In genomic region chr3R:8122198-8122970, dm6 we compare ENCODE assay signal across 1 fruit fly cellular context.
TF ChIP-seq lines count a peak whose summit lies in the region.

Gene CG7878, plus strand, starts transcription at chr3R:8122725.

TF ChIP-seq in whole organism, embryonic, 481 proteins besides CTCF, POLR2A, EP300 and RAD21 (continued from another document and continues in another):
- TF ChIP-seq CG5953 (GFP tag; IDR thresholded peaks at IDR 0.05; lab: Robert Waterston, UW) (no peak), nom (GFP tag; optimal IDR thresholded peaks at IDR 0.05; lab: Kevin White, UChicago) (peak; percentile 2), CG10543 (GFP tag; optimal IDR thresholded peaks at IDR 0.05; lab: Kevin White, UChicago) (peak; percentile 64), CG18764 (GFP tag; optimal IDR thresholded peaks at IDR 0.05; lab: Kevin White, UChicago) (no peak), nerfin-1 (tag; optimal IDR thresholded peaks at IDR 0.05; lab: Kevin White, UChicago) (no peak), fd96Cb (tag; optimal IDR thresholded peaks at IDR 0.05; lab: Kevin White, UChicago) (peak; percentile 9), D19A (tag; optimal IDR thresholded peaks at IDR 0.05; lab: Kevin White, UChicago) (peak; percentile 55), cwo (GFP tag; optimal IDR thresholded peaks at IDR 0.05; lab: Kevin White, UChicago) (no peak), h (optimal IDR thresholded peaks at IDR 0.05; lab: Kevin White, UChicago) (no peak), Six4 (GFP tag; optimal IDR thresholded peaks at IDR 0.05; lab: Kevin White, UChicago) (peak; percentile 29), CG6765 (GFP tag; optimal IDR thresholded peaks at IDR 0.05; lab: Kevin White, UChicago) (no peak), zen (tag; optimal IDR thresholded peaks at IDR 0.05; lab: Kevin White, UChicago) (no peak), CG10959 (GFP tag; IDR thresholded peaks at IDR 0.05; lab: Robert Waterston, UW) (no peak), BtbVII (GFP tag; optimal IDR thresholded peaks at IDR 0.05; lab: Kevin White, UChicago) (no peak), Dip3 (GFP tag; optimal IDR thresholded peaks at IDR 0.05; lab: Kevin White, UChicago) (peak; percentile 73), D19B (GFP tag; optimal IDR thresholded peaks at IDR 0.05; lab: Kevin White, UChicago) (peak; percentile 11), nau (GFP tag; optimal IDR thresholded peaks at IDR 0.05; lab: Kevin White, UChicago) (no peak), Nf-YA (GFP tag; IDR thresholded peaks at IDR 0.05; lab: Robert Waterston, UW) (no peak), CG12744 (GFP tag; optimal IDR thresholded peaks at IDR 0.05; lab: Kevin White, UChicago) (peak; percentile 2), repo (GFP tag; optimal IDR thresholded peaks at IDR 0.05; lab: Kevin White, UChicago) (peak; percentile 37), scrt (GFP tag; optimal IDR thresholded peaks at IDR 0.05; lab: Kevin White, UChicago) (peak; percentile 52), sr (GFP tag; IDR thresholded peaks at IDR 0.05; lab: Robert Waterston, UW) (no peak), lov (optimal IDR thresholded peaks at IDR 0.05; lab: Kevin White, UChicago) (no peak), lov (GFP tag; IDR thresholded peaks at IDR 0.05; lab: Robert Waterston, UW) (no peak), bbx (GFP tag; IDR thresholded peaks at IDR 0.05; lab: Robert Waterston, UW; ENCODE audit: partially characterized antibody) (peak; percentile 77), gcm (GFP tag; optimal IDR thresholded peaks at IDR 0.05; lab: Kevin White, UChicago) (peak; percentile 29), sd (tag; optimal IDR thresholded peaks at IDR 0.05; lab: Kevin White, UChicago) (peak; percentile 24), toy (GFP tag; IDR thresholded peaks at IDR 0.05; lab: Robert Waterston, UW) (no peak), kni (GFP tag; optimal IDR thresholded peaks at IDR 0.05; lab: Kevin White, UChicago) (peak; percentile 40), cad (GFP tag; optimal IDR thresholded peaks at IDR 0.05; lab: Kevin White, UChicago) (no peak), abd-A (tag; optimal IDR thresholded peaks at IDR 0.05; lab: Kevin White, UChicago) (no peak), dpn (GFP tag; optimal IDR thresholded peaks at IDR 0.05; lab: Kevin White, UChicago) (peak; percentile 48 to 62), Awh (GFP tag; IDR thresholded peaks at IDR 0.05; lab: Robert Waterston, UW) (no peak), CG8765 (GFP tag; IDR thresholded peaks at IDR 0.05; lab: Robert Waterston, UW) (no peak), sc (optimal IDR thresholded peaks at IDR 0.05; lab: Kevin White, UChicago) (no peak), sc (GFP tag; optimal IDR thresholded peaks at IDR 0.05; lab: Kevin White, UChicago) (no peak), ranshi (GFP tag; IDR thresholded peaks at IDR 0.05; lab: Robert Waterston, UW) (peak; percentile 3; the same call in 1 of the 2 replicates), vnd (GFP tag; IDR thresholded peaks at IDR 0.05; lab: Robert Waterston, UW; ENCODE audit: partially characterized antibody) (peak; percentile 71), YL-1 (GFP tag; optimal IDR thresholded peaks at IDR 0.05; lab: Kevin White, UChicago) (peak; percentile 65), Mad (GFP tag; optimal IDR thresholded peaks at IDR 0.05; lab: Kevin White, UChicago) (peak; percentile 8), slp2 (GFP tag; optimal IDR thresholded peaks at IDR 0.05; lab: Kevin White, UChicago) (peak; percentile 29), Hmr (GFP tag; optimal IDR thresholded peaks at IDR 0.05; lab: Kevin White, UChicago) (peak; percentile 62), CG6854 (GFP tag; optimal IDR thresholded peaks at IDR 0.05; lab: Kevin White, UChicago) (no peak), sima (GFP tag; optimal IDR thresholded peaks at IDR 0.05; lab: Kevin White, UChicago) (no peak), CG3995 (GFP tag; optimal IDR thresholded peaks at IDR 0.05; lab: Kevin White, UChicago) (peak; percentile 96), lbe (GFP tag; optimal IDR thresholded peaks at IDR 0.05; lab: Kevin White, UChicago) (peak; percentile 22), Pdp1 (GFP tag; optimal IDR thresholded peaks at IDR 0.05; lab: Kevin White, UChicago) (peak; percentile 59 to 68), org-1 (GFP tag; optimal IDR thresholded peaks at IDR 0.05; lab: Kevin White, UChicago) (no peak), CG17361 (GFP tag; IDR thresholded peaks at IDR 0.05; lab: Robert Waterston, UW) (peak; percentile 69; the same call in 2 of the 3 replicates), Max (GFP tag; optimal IDR thresholded peaks at IDR 0.05; lab: Kevin White, UChicago) (peak; percentile 73), C15 (GFP tag; IDR thresholded peaks at IDR 0.05; lab: Robert Waterston, UW) (no peak), CG14014 (GFP tag; IDR thresholded peaks at IDR 0.05; lab: Robert Waterston, UW) (peak; percentile 24; the same call in 1 of the 2 replicates), al (GFP tag; IDR thresholded peaks at IDR 0.05; lab: Robert Waterston, UW) (peak; percentile 39; the same call in 1 of the 2 replicates), pita (GFP tag; optimal IDR thresholded peaks at IDR 0.05; lab: Kevin White, UChicago) (no peak), zfh1 (GFP tag; IDR thresholded peaks at IDR 0.05; lab: Robert Waterston, UW) (no peak), Hey (tag; optimal IDR thresholded peaks at IDR 0.05; lab: Kevin White, UChicago) (no peak), Meics (GFP tag; optimal IDR thresholded peaks at IDR 0.05; lab: Kevin White, UChicago) (peak; percentile 55), CG17385 (GFP tag; optimal IDR thresholded peaks at IDR 0.05; lab: Kevin White, UChicago) (peak; percentile 44), Jarid2 (GFP tag; optimal IDR thresholded peaks at IDR 0.05; lab: Kevin White, UChicago) (no peak), D (optimal IDR thresholded peaks at IDR 0.05; lab: Kevin White, UChicago) (no peak), D (GFP tag; optimal IDR thresholded peaks at IDR 0.05; lab: Kevin White, UChicago) (no peak), E2f2 (GFP tag; IDR thresholded peaks at IDR 0.05; lab: Robert Waterston, UW) (peak; percentile 85), stc (GFP tag; IDR thresholded peaks at IDR 0.05; lab: Robert Waterston, UW) (no peak), Tbp (GFP tag; optimal IDR thresholded peaks at IDR 0.05; lab: Kevin White, UChicago) (no peak), sob (GFP tag; IDR thresholded peaks at IDR 0.05; lab: Robert Waterston, UW) (peak; percentile 71), Sry-β (GFP tag; optimal IDR thresholded peaks at IDR 0.05; lab: Kevin White, UChicago) (peak; percentile 18), CG1832 (GFP tag; optimal IDR thresholded peaks at IDR 0.05; lab: Kevin White, UChicago) (no peak), ap (GFP tag; IDR thresholded peaks at IDR 0.05; lab: Robert Waterston, UW) (no peak), dmrt11E (tag; optimal IDR thresholded peaks at IDR 0.05; lab: Kevin White, UChicago) (peak; percentile 3), ase (GFP tag; IDR thresholded peaks at IDR 0.05; lab: Robert Waterston, UW) (0 out of 3 replicates have a peak, but pooled peaks have one; percentile 32), CG15601 (tag; optimal IDR thresholded peaks at IDR 0.05; lab: Kevin White, UChicago) (peak; percentile 7), CG5180 (GFP tag; optimal IDR thresholded peaks at IDR 0.05; lab: Kevin White, UChicago) (no peak), CG8388 (GFP tag; optimal IDR thresholded peaks at IDR 0.05; lab: Kevin White, UChicago) (peak; percentile 0), CG31388 (GFP tag; optimal IDR thresholded peaks at IDR 0.05; lab: Kevin White, UChicago) (no peak), sna (GFP tag; IDR thresholded peaks at IDR 0.05; lab: Robert Waterston, UW; ENCODE audit: partially characterized antibody) (peak; percentile 67; the same call in 1 of the 2 replicates), eyg (GFP tag; optimal IDR thresholded peaks at IDR 0.05; lab: Kevin White, UChicago) (no peak), bigmax (GFP tag; optimal IDR thresholded peaks at IDR 0.05; lab: Kevin White, UChicago) (no peak), ac (GFP tag; optimal IDR thresholded peaks at IDR 0.05; lab: Kevin White, UChicago) (no peak), CG12104 (GFP tag; optimal IDR thresholded peaks at IDR 0.05; lab: Kevin White, UChicago) (peak; percentile 19), crp (GFP tag; optimal IDR thresholded peaks at IDR 0.05; lab: Kevin White, UChicago) (no peak), unc-4 (GFP tag; IDR thresholded peaks at IDR 0.05; lab: Robert Waterston, UW; ENCODE audit: partially characterized antibody) (peak; percentile 84), hbn (GFP tag; IDR thresholded peaks at IDR 0.05; lab: Robert Waterston, UW; ENCODE audit: partially characterized antibody) (peak; percentile 56), peb (GFP tag; IDR thresholded peaks at IDR 0.05; lab: Robert Waterston, UW) (no peak), Chrac-16 (GFP tag; optimal IDR thresholded peaks at IDR 0.05; lab: Kevin White, UChicago) (peak; percentile 62), btn (GFP tag; optimal IDR thresholded peaks at IDR 0.05; lab: Kevin White, UChicago) (no peak), CG15696 (tag; optimal IDR thresholded peaks at IDR 0.05; lab: Kevin White, UChicago) (peak; percentile 8), CG16813 (GFP tag; IDR thresholded peaks at IDR 0.05; lab: Robert Waterston, UW; ENCODE audit: partially characterized antibody) (peak; percentile 76), CG13287 (GFP tag; IDR thresholded peaks at IDR 0.05; lab: Robert Waterston, UW; ENCODE audit: partially characterized antibody) (peak; percentile 86), usp (GFP tag; optimal IDR thresholded peaks at IDR 0.05; lab: Kevin White, UChicago) (no peak), NFAT (GFP tag; IDR thresholded peaks at IDR 0.05; lab: Robert Waterston, UW) (peak; percentile 76), CHES-1-like (GFP tag; optimal IDR thresholded peaks at IDR 0.05; lab: Kevin White, UChicago) (peak; percentile 13), pzg (GFP tag; optimal IDR thresholded peaks at IDR 0.05; lab: Kevin White, UChicago) (peak; percentile 74), p53 (GFP tag; optimal IDR thresholded peaks at IDR 0.05; lab: Kevin White, UChicago) (no peak), CG10431 (GFP tag; optimal IDR thresholded peaks at IDR 0.05; lab: Kevin White, UChicago) (no peak), NfI (GFP tag; optimal IDR thresholded peaks at IDR 0.05; lab: Kevin White, UChicago) (peak; percentile 55), jumu (GFP tag; optimal IDR thresholded peaks at IDR 0.05; lab: Kevin White, UChicago) (peak; percentile 49), mirr (GFP tag; optimal IDR thresholded peaks at IDR 0.05; lab: Kevin White, UChicago) (peak; percentile 2), Blimp-1 (GFP tag; optimal IDR thresholded peaks at IDR 0.05; lab: Kevin White, UChicago) (peak; percentile 22), CG11723 (GFP tag; optimal IDR thresholded peaks at IDR 0.05; lab: Kevin White, UChicago) (no peak), B-H1 (GFP tag; IDR thresholded peaks at IDR 0.05; lab: Robert Waterston, UW) (no peak), Oli (tag; optimal IDR thresholded peaks at IDR 0.05; lab: Kevin White, UChicago) (no peak), CG11247 (GFP tag; IDR thresholded peaks at IDR 0.05; lab: Robert Waterston, UW) (peak; percentile 50; the same call in 1 of the 2 replicates), tio (GFP tag; optimal IDR thresholded peaks at IDR 0.05; lab: Kevin White, UChicago) (peak; percentile 20), Dp (GFP tag; optimal IDR thresholded peaks at IDR 0.05; lab: Kevin White, UChicago) (peak; percentile 80), Lpt (GFP tag; optimal IDR thresholded peaks at IDR 0.05; lab: Kevin White, UChicago) (no peak), gfzf (GFP tag; optimal IDR thresholded peaks at IDR 0.05; lab: Kevin White, UChicago) (no peak), Kr (GFP tag; optimal IDR thresholded peaks at IDR 0.05; lab: Kevin White, UChicago) (no peak), CG18619 (GFP tag; optimal IDR thresholded peaks at IDR 0.05; lab: Kevin White, UChicago) (peak; percentile 7), GATAe (GFP tag; conservative IDR thresholded peaks at IDR 0.05; lab: Robert Waterston, UW) (no peak; the same call in 1 of the 2 replicates), CG17802 (tag; optimal IDR thresholded peaks at IDR 0.05; lab: Kevin White, UChicago) (no peak), Trl (optimal IDR thresholded peaks at IDR 0.05; lab: Kevin White, UChicago) (peak in 1 of 2 experiments; percentile 20), Trl (GFP tag; optimal IDR thresholded peaks at IDR 0.05; lab: Kevin White, UChicago) (peak; percentile 49), CkIIα-i1 (GFP tag; IDR thresholded peaks at IDR 0.05; lab: Robert Waterston, UW) (no peak), ken (GFP tag; IDR thresholded peaks at IDR 0.05; lab: Robert Waterston, UW) (peak; percentile 60; the same call in 2 of the 3 replicates), Sin3A (optimal IDR thresholded peaks at IDR 0.05; lab: Kevin White, UChicago) (peak; percentile 46), CG13424 (tag; optimal IDR thresholded peaks at IDR 0.05; lab: Kevin White, UChicago) (peak; percentile 35), bab2 (GFP tag; optimal IDR thresholded peaks at IDR 0.05; lab: Kevin White, UChicago) (peak; percentile 65), her (GFP tag; optimal IDR thresholded peaks at IDR 0.05; lab: Kevin White, UChicago) (peak; percentile 20), gsb (GFP tag; IDR thresholded peaks at IDR 0.05; lab: Robert Waterston, UW) (no peak), Atf6 (GFP tag; IDR thresholded peaks at IDR 0.05; lab: Robert Waterston, UW) (peak; percentile 48; the same call in 1 of the 2 replicates), CG6689 (GFP tag; IDR thresholded peaks at IDR 0.05; lab: Robert Waterston, UW) (peak; percentile 27; the same call in 1 of the 2 replicates), CG2875 (GFP tag; optimal IDR thresholded peaks at IDR 0.05; lab: Kevin White, UChicago) (no peak), CG14667 (GFP tag; IDR thresholded peaks at IDR 0.05; lab: Robert Waterston, UW) (no peak), CG4730 (GFP tag; IDR thresholded peaks at IDR 0.05; lab: Robert Waterston, UW) (no peak), Sox100B (GFP tag; optimal IDR thresholded peaks at IDR 0.05; lab: Kevin White, UChicago) (peak; percentile 18), Med (GFP tag; lab: Kevin White, UChicago) (peak; percentile 95), MESR4 (GFP tag; optimal IDR thresholded peaks at IDR 0.05; lab: Kevin White, UChicago) (no peak), br (optimal IDR thresholded peaks at IDR 0.05; lab: Kevin White, UChicago) (no peak), mam (GFP tag; optimal IDR thresholded peaks at IDR 0.05; lab: Kevin White, UChicago) (peak; percentile 78), ftz-f1 (GFP tag; optimal IDR thresholded peaks at IDR 0.05; lab: Kevin White, UChicago) (peak; percentile 43), trh (GFP tag; optimal IDR thresholded peaks at IDR 0.05; lab: Kevin White, UChicago) (no peak), HmgD (GFP tag; optimal IDR thresholded peaks at IDR 0.05; lab: Kevin White, UChicago) (peak; percentile 14), CG16815 (GFP tag; optimal IDR thresholded peaks at IDR 0.05; lab: Kevin White, UChicago) (peak; percentile 22), CG3163 (GFP tag; optimal IDR thresholded peaks at IDR 0.05; lab: Kevin White, UChicago) (no peak)
